Fruit fly (Drosophila melanogaster): ENCODE data around the gene hng3.

DNA sequence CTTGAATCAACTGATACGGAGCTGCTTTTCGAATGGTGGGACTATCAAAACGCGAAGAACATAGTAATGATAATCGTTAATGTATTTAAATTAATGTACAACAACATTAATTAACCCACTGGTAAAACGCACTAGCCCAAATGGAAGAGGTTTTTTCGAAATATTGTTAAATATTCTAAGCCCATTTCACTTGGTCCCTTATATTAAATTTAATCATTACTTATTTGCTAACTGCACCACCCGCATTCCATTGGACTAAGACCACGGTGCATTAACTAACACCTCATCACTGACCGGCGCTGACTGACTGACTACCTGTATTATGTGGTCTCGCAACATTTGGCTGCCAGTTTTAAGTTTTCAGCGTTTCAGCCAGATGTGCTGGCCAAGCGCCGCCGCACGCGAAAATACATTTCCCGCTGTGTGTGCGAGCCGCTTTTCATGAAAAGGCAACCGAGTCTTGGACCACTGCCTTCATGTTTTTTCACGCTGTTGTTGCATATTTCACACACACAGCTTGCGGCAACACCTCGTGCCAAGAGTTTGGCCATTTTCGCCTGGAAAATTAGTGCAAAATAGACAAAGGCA, 38.5 kb upstream of the hng3 start:
- no peak for TF ChIP-seq CG3032 (tag; optimal IDR thresholded peaks at IDR 0.05)
- peak; percentile 40 for TF ChIP-seq Sox14 (GFP tag; optimal IDR thresholded peaks at IDR 0.05)
- TF ChIP-seq Blimp-1 (GFP tag; optimal IDR thresholded peaks at IDR 0.05), result no peak
- no peak for TF ChIP-seq CG31627 (GFP tag; optimal IDR thresholded peaks at IDR 0.05)
- peak; percentile 78 for TF ChIP-seq Eip78C (GFP tag)
- peak; percentile 20 for TF ChIP-seq dac (GFP tag; optimal IDR thresholded peaks at IDR 0.05)
- TF ChIP-seq Sox102F (GFP tag; optimal IDR thresholded peaks at IDR 0.05), result peak; percentile 16
- TF ChIP-seq Gug (GFP tag; IDR thresholded peaks at IDR 0.05), result 0 out of 2 replicates have a peak, but pooled peaks have one; percentile 28
- no peak for TF ChIP-seq CG6792 (GFP tag; optimal IDR thresholded peaks at IDR 0.05)
- TF ChIP-seq Ets96B (tag; optimal IDR thresholded peaks at IDR 0.05), result no peak

All from whole organism, prepupa.